Worm (Caenorhabditis elegans) whole organism, L1 larva: ENCODE data around the gene F48E8.4.

Experiments used
- C04F5.9 ChIP-seq: sonication (generic microtip); optimal IDR thresholded peaks from 2 replicates; lab custom pipeline; 2016; ENCODE audit warnings: missing genetic modification characterization, missing compliant biosample characterization
- F16B12.6 ChIP-seq: fragments of 150-350 bp; optimal IDR thresholded peaks from 2 replicates; lab custom pipeline; 2014; ENCODE audit warnings: missing biosample characterization, missing genetic modification characterization
- Y116A8C.19 ChIP-seq: sonication (generic microtip); optimal IDR thresholded peaks from 2 replicates; lab custom pipeline; 2016; ENCODE audit warnings: missing compliant biosample characterization, missing genetic modification characterization, borderline replicate concordance
- aly-2 ChIP-seq: fragments of 150-350 bp; optimal IDR thresholded peaks from 2 replicates; lab custom pipeline; 2014; ENCODE audit warnings: missing biosample characterization, missing genetic modification characterization
- ceh-63 ChIP-seq: fragments of 200-800 bp; sonication (Bioruptor generic); optimal IDR thresholded peaks from 2 replicates; lab custom pipeline; 2018; ENCODE audit warnings: mild to moderate bottlenecking, missing genetic modification characterization, missing compliant biosample characterization
- ceh-8 ChIP-seq: fragments of 200-800 bp; sonication (Bioruptor generic); optimal IDR thresholded peaks from 2 replicates; lab custom pipeline; 2018; ENCODE audit warnings: mild to moderate bottlenecking, missing genetic modification characterization, moderate library complexity, missing compliant biosample characterization
- dsc-1 ChIP-seq: sonication (generic microtip); optimal IDR thresholded peaks from 2 replicates; lab custom pipeline; 2016; ENCODE audit warnings: mild to moderate bottlenecking, missing genetic modification characterization, missing compliant biosample characterization
- efl-1 ChIP-seq, 4 experiments: fragments of 150-350 bp; optimal IDR thresholded peaks in 3 of 4; peaks in 1 of 4; 1 replicate in 1 of 4; 2 replicates in 3 of 4; lab custom pipeline; 2014; ENCODE audit warnings: missing biosample characterization in 2 of 4, missing genetic modification characterization in 2 of 4, missing genetic modification reagents in 2 of 4
- efl-3 ChIP-seq: fragments of 200-800 bp; sonication (Bioruptor generic); optimal IDR thresholded peaks from 2 replicates; lab custom pipeline; 2018; ENCODE audit warnings: mild to moderate bottlenecking, missing genetic modification characterization, missing compliant biosample characterization
- elt-2 ChIP-seq: sonication (generic microtip); optimal IDR thresholded peaks from 2 replicates; lab custom pipeline; 2016; ENCODE audit warnings: missing genetic modification characterization, mild to moderate bottlenecking, inconsistent platforms, missing compliant biosample characterization, missing genetic modification reagents
- elt-3 ChIP-seq, 6 experiments: fragments of 150-350 bp in 1 of 6; sonication (generic microtip); optimal IDR thresholded peaks; 2 replicates each; lab custom pipeline; 2017 to 2018; ENCODE audit warnings: missing biosample characterization in 6 of 6, missing genetic modification characterization in 6 of 6, inconsistent platforms in 1 of 6
- ets-5 ChIP-seq: fragments of 200-800 bp; sonication (Bioruptor generic); IDR thresholded peaks from 2 replicates; pipeline ENCODE4 v1.3.6; 2022; ENCODE audit warnings: missing genetic modification characterization, missing compliant biosample characterization
- fkh-4 ChIP-seq: sonication (generic microtip); optimal IDR thresholded peaks from 2 replicates; lab custom pipeline; 2016; ENCODE audit warnings: missing compliant biosample characterization, missing genetic modification characterization, borderline replicate concordance
- fos-1 ChIP-seq: fragments of 150-350 bp; optimal IDR thresholded peaks from 2 replicates; lab custom pipeline; 2014; ENCODE audit warnings: missing biosample characterization, missing genetic modification characterization
- grh-1 ChIP-seq: fragments of 200-800 bp; sonication (Bioruptor generic); IDR thresholded peaks from 2 replicates; pipeline ENCODE4 v1.3.6; 2022; ENCODE audit warnings: missing genetic modification reagents, missing genetic modification characterization, missing compliant biosample characterization
- hlh-4 ChIP-seq: sonication (generic microtip); optimal IDR thresholded peaks from 2 replicates; lab custom pipeline; 2016; ENCODE audit warnings: mild to moderate bottlenecking, missing genetic modification characterization, missing compliant biosample characterization
- hpl-2 ChIP-seq: fragments of 150-350 bp; optimal IDR thresholded peaks from 2 replicates; lab custom pipeline; 2014; ENCODE audit warnings: missing biosample characterization, missing genetic modification reagents, missing genetic modification characterization
- irx-1 ChIP-seq: sonication (generic microtip); optimal IDR thresholded peaks from 2 replicates; lab custom pipeline; 2016; ENCODE audit warnings: missing genetic modification characterization, missing compliant biosample characterization
- isw-1 ChIP-seq: fragments of 200-800 bp; sonication (Bioruptor generic); IDR thresholded peaks from 2 replicates; pipeline ENCODE4 v1.3.6; 2022; ENCODE audit warnings: missing genetic modification characterization, missing compliant biosample characterization
- jun-1 ChIP-seq: fragments of 150-350 bp; optimal IDR thresholded peaks from 2 replicates; lab custom pipeline; 2014; ENCODE audit warnings: missing biosample characterization, missing genetic modification reagents, missing genetic modification characterization
- lin-13 ChIP-seq: fragments of 150-350 bp; optimal IDR thresholded peaks from 2 replicates; lab custom pipeline; 2014; ENCODE audit warnings: missing biosample characterization, missing genetic modification reagents, missing genetic modification characterization
- lin-14 ChIP-seq: fragments of 200-800 bp; sonication (Bioruptor generic); optimal IDR thresholded peaks from 2 replicates; lab custom pipeline; 2018; ENCODE audit warnings: mild to moderate bottlenecking, missing genetic modification characterization, moderate library complexity, missing compliant biosample characterization
- lin-35 ChIP-seq, 2 experiments: fragments of 150-350 bp; optimal IDR thresholded peaks; 2 replicates each; lab custom pipeline; 2014; ENCODE audit warnings: missing biosample characterization in 2 of 2, missing genetic modification characterization in 2 of 2, missing genetic modification reagents in 2 of 2
- lin-39 ChIP-seq: fragments of 150-350 bp; optimal IDR thresholded peaks from 2 replicates; lab custom pipeline; 2014; ENCODE audit warnings: missing biosample characterization, missing genetic modification reagents, missing genetic modification characterization
- lir-3 ChIP-seq: sonication (generic microtip); optimal IDR thresholded peaks from 2 replicates; lab custom pipeline; 2016; ENCODE audit warnings: mild to moderate bottlenecking, missing genetic modification characterization, moderate library complexity, missing compliant biosample characterization; ENCODE audit not compliant: poor library complexity
- lsy-2 ChIP-seq, 2 experiments: fragments of 150-350 bp; optimal IDR thresholded peaks; 2 replicates each; lab custom pipeline; 2014; ENCODE audit warnings: missing biosample characterization in 2 of 2, missing genetic modification characterization in 2 of 2
- mab-9 ChIP-seq: fragments of 200-800 bp; sonication (Bioruptor generic); IDR thresholded peaks from 2 replicates; pipeline ENCODE4 v1.3.6; 2022; ENCODE audit warnings: missing genetic modification reagents, missing genetic modification characterization, missing compliant biosample characterization
- mdl-1 ChIP-seq, 2 experiments: fragments of 150-350 bp; optimal IDR thresholded peaks; 2 replicates each; lab custom pipeline; 2014 to 2017; ENCODE audit warnings: missing biosample characterization in 2 of 2, missing genetic modification characterization in 2 of 2, inconsistent platforms in 1 of 2
- mef-2 ChIP-seq: fragments of 150-350 bp; optimal IDR thresholded peaks from 2 replicates; lab custom pipeline; 2014; ENCODE audit warnings: missing biosample characterization, missing genetic modification characterization
- mep-1 ChIP-seq: fragments of 150-350 bp; optimal IDR thresholded peaks from 2 replicates; lab custom pipeline; 2014; ENCODE audit warnings: missing biosample characterization, missing genetic modification characterization
- nhr-11 ChIP-seq: fragments of 150-350 bp; optimal IDR thresholded peaks from 2 replicates; lab custom pipeline; 2014; ENCODE audit warnings: missing biosample characterization, missing genetic modification characterization
- nhr-20 ChIP-seq: sonication (generic microtip); optimal IDR thresholded peaks from 2 replicates; lab custom pipeline; 2016; ENCODE audit warnings: mild to moderate bottlenecking, missing genetic modification characterization, missing compliant biosample characterization
- nhr-47 ChIP-seq: sonication (generic microtip); optimal IDR thresholded peaks from 2 replicates; lab custom pipeline; 2016; ENCODE audit warnings: mild to moderate bottlenecking, missing genetic modification characterization, moderate library complexity, missing compliant biosample characterization
- nhr-71 ChIP-seq: sonication (generic microtip); optimal IDR thresholded peaks from 2 replicates; lab custom pipeline; 2016; ENCODE audit warnings: mild to moderate bottlenecking, missing genetic modification characterization, moderate library complexity, missing compliant biosample characterization
- nhr-84 ChIP-seq: sonication (generic microtip); optimal IDR thresholded peaks from 2 replicates; lab custom pipeline; 2017; ENCODE audit warnings: missing biosample characterization, missing genetic modification characterization
- nhr-85 ChIP-seq: sonication (generic microtip); peaks from one replicate; lab custom pipeline; 2016; ENCODE audit warnings: missing genetic modification characterization, inconsistent platforms, missing compliant biosample characterization
- pqm-1 ChIP-seq: sonication (generic microtip); optimal IDR thresholded peaks from 3 replicates; lab custom pipeline; 2017; ENCODE audit warnings: missing biosample characterization, missing genetic modification characterization
- rnt-1 ChIP-seq: sonication (generic microtip); optimal IDR thresholded peaks from 2 replicates; lab custom pipeline; 2016; ENCODE audit warnings: mild to moderate bottlenecking, missing genetic modification characterization, moderate library complexity, missing compliant biosample characterization
- skn-1 ChIP-seq: fragments of 150-350 bp; optimal IDR thresholded peaks from 2 replicates; lab custom pipeline; 2014; ENCODE audit warnings: missing biosample characterization, missing genetic modification characterization
- snpc-4 ChIP-seq: fragments of 150-350 bp; optimal IDR thresholded peaks from 2 replicates; lab custom pipeline; 2014; ENCODE audit warnings: missing biosample characterization, missing genetic modification characterization
- sox-4 ChIP-seq: sonication (generic microtip); optimal IDR thresholded peaks from 2 replicates; lab custom pipeline; 2016; ENCODE audit warnings: missing genetic modification characterization, missing compliant biosample characterization
- sptf-1 ChIP-seq: fragments of 150-350 bp; optimal IDR thresholded peaks from 2 replicates; lab custom pipeline; 2014; ENCODE audit warnings: missing biosample characterization, missing genetic modification characterization
- sup-37 ChIP-seq: fragments of 200-800 bp; sonication (Bioruptor generic); optimal IDR thresholded peaks from 2 replicates; lab custom pipeline; 2018; ENCODE audit warnings: mild to moderate bottlenecking, missing genetic modification characterization, missing compliant biosample characterization
- swsn-7 ChIP-seq: sonication (generic microtip); optimal IDR thresholded peaks from 2 replicates; lab custom pipeline; 2016; ENCODE audit warnings: missing genetic modification characterization, missing compliant biosample characterization
- tbx-2 ChIP-seq: sonication (generic microtip); optimal IDR thresholded peaks from 2 replicates; lab custom pipeline; 2016; ENCODE audit warnings: missing genetic modification characterization, missing compliant biosample characterization
- unc-130 ChIP-seq: fragments of 150-350 bp; optimal IDR thresholded peaks from 2 replicates; lab custom pipeline; 2017; ENCODE audit warnings: missing biosample characterization, missing genetic modification characterization, inconsistent platforms
- unc-62 ChIP-seq: fragments of 150-350 bp; optimal IDR thresholded peaks from 2 replicates; lab custom pipeline; 2014; ENCODE audit warnings: missing biosample characterization, missing genetic modification reagents, missing genetic modification characterization
- unc-86 ChIP-seq: sonication (generic microtip); optimal IDR thresholded peaks from 2 replicates; lab custom pipeline; 2016; ENCODE audit warnings: missing genetic modification characterization, missing compliant biosample characterization
- ztf-4 ChIP-seq: fragments of 150-350 bp; optimal IDR thresholded peaks from 2 replicates; lab custom pipeline; 2014; ENCODE audit warnings: missing biosample characterization, missing genetic modification characterization

F48E8.4 gene

DNA sequence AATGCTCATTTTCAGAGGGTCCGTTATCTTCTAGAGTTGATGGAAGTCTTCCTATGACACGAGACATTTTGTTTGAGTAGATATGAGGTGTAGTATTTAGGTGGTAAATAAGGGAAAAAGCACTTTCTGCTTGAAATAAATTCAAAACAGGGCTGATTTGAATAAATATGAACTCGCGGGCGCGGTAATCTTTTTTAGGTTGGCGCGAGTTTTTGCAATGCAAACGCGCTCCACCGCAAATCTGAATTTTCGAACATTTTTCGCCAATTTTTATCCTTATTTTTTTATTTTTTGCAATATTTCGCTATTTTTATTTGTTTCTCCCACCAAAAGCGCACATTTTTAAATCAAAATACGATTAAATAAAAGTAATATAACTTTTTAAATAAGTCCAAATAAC lies 5.2 kb upstream of the F48E8.4 start, which contains the start of gene skpt-1 (continued):
- TF ChIP-seq hpl-2 (GFP tag; lab: Kevin White, UChicago), result no peak
- no peak for TF ChIP-seq nhr-11 (tag; lab: Kevin White, UChicago)
- no peak for TF ChIP-seq ztf-4 (tag; lab: Kevin White, UChicago)
- peak; percentile 49 for TF ChIP-seq F16B12.6 (tag; lab: Kevin White, UChicago)
- peak; percentile 33 for TF ChIP-seq nhr-47 (tag; lab: Kevin White, UChicago)
- TF ChIP-seq unc-86 (tag; lab: Kevin White, UChicago), result no peak
- TF ChIP-seq irx-1 (tag; lab: Kevin White, UChicago), result no peak
- no peak for TF ChIP-seq unc-130 (tag; lab: Kevin White, UChicago)
- no peak for TF ChIP-seq snpc-4
- no peak for TF ChIP-seq mep-1 (tag; lab: Kevin White, UChicago)
- TF ChIP-seq elt-3 (tag; optimal IDR thresholded peaks at IDR 0.05; lab: Kevin White, UChicago), result no peak
- TF ChIP-seq lin-13 (GFP tag; lab: Kevin White, UChicago), result no peak
- peak; percentile 11 for TF ChIP-seq nhr-20 (tag; lab: Kevin White, UChicago)
- TF ChIP-seq isw-1, result no peak
- peak; percentile 16 for TF ChIP-seq nhr-85
- TF ChIP-seq lin-39 (tag; lab: Kevin White, UChicago), result no peak
- peak; percentile 72 to 84 for TF ChIP-seq efl-1 (optimal IDR thresholded peaks at IDR 0.05; lab: Kevin White, UChicago)
- peak; percentile 87 to 99 for TF ChIP-seq efl-1 (GFP tag; optimal IDR thresholded peaks at IDR 0.05 in 1 of 2; lab: Kevin White, UChicago)
- TF ChIP-seq lin-35 (GFP tag; optimal IDR thresholded peaks at IDR 0.05; lab: Kevin White, UChicago), result peak; percentile 80 to 93
- no peak for TF ChIP-seq ceh-63 (GFP tag; lab: Kevin White, UChicago)
- TF ChIP-seq mdl-1 (tag; optimal IDR thresholded peaks at IDR 0.05; lab: Kevin White, UChicago), result no peak
- TF ChIP-seq efl-3 (GFP tag; lab: Kevin White, UChicago), result no peak
- no peak for TF ChIP-seq C04F5.9 (tag; lab: Kevin White, UChicago)
- peak; percentile 41 for TF ChIP-seq skn-1
- TF ChIP-seq elt-2, result no peak
- no peak for TF ChIP-seq sptf-1 (tag; lab: Kevin White, UChicago)
- TF ChIP-seq dsc-1, result no peak
- peak; percentile 17 for TF ChIP-seq rnt-1 (tag; lab: Kevin White, UChicago)
- no peak for TF ChIP-seq grh-1
- peak; percentile 36 for TF ChIP-seq nhr-71 (tag; lab: Kevin White, UChicago)
- no peak for TF ChIP-seq Y116A8C.19
- TF ChIP-seq tbx-2 (tag; lab: Kevin White, UChicago), result no peak
- no peak for TF ChIP-seq mab-9
- no peak for TF ChIP-seq fkh-4 (tag; lab: Kevin White, UChicago)
- TF ChIP-seq aly-2 (tag; lab: Kevin White, UChicago), result no peak
- no peak for TF ChIP-seq pqm-1
- no peak for TF ChIP-seq ets-5 (GFP tag; lab: Robert Waterston, UW)
- no peak for TF ChIP-seq ceh-8 (GFP tag; lab: Kevin White, UChicago)
- no peak for TF ChIP-seq hlh-4 (tag; lab: Kevin White, UChicago)

DNA sequence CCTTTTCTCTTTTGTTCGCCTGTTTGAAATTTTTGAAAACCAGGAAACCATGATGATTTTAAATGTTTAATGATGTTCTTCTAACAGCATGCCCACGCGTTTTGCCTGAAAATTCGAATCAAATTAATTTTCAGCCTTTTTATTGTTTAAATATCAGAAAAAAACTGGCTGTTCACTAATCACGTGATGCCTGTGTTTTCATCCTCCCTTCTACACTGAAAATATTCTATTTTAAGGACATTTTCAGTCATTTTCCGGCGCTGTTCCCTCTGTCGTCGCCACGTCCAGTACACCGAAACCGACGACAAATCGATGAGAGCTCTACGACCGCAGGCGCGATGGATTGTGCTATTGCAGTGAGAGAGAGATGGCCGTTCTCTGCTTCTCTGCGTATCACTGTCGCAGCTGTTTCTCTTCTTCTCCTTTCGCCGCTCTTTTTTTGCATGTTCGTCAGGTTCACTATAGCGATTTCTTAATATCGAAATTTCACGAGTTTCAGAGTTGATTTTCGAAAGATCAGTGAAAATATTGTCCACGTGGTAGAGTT lies 3.6 kb upstream of the F48E8.4 start, which contains the start of gene F48E8.8:
Gene F48E8.8, minus strand, starts transcription at position 51 of the 547 bp plus-strand sequence.
- no peak for TF ChIP-seq lin-13 (GFP tag; lab: Kevin White, UChicago)
- no peak for TF ChIP-seq fkh-4 (tag; lab: Kevin White, UChicago)
- no peak for TF ChIP-seq lir-3 (tag; lab: Kevin White, UChicago)
- TF ChIP-seq sox-4, result no peak
- no peak for TF ChIP-seq pqm-1
- TF ChIP-seq efl-3 (GFP tag; lab: Kevin White, UChicago), result no peak
- TF ChIP-seq skn-1, result peak; percentile 55
- TF ChIP-seq jun-1 (tag; lab: Kevin White, UChicago), result peak; percentile 3
- TF ChIP-seq lsy-2 (tag; optimal IDR thresholded peaks at IDR 0.05; lab: Kevin White, UChicago), result peak; percentile 73 to 85
- TF ChIP-seq ztf-4 (tag; lab: Kevin White, UChicago), result no peak
- peak; percentile 81 for TF ChIP-seq mab-9
- no peak for TF ChIP-seq grh-1
- peak; percentile 77 to 83 for TF ChIP-seq efl-1 (optimal IDR thresholded peaks at IDR 0.05; lab: Kevin White, UChicago)
- TF ChIP-seq efl-1 (GFP tag; optimal IDR thresholded peaks at IDR 0.05 in 1 of 2; lab: Kevin White, UChicago), result peak; percentile 65 to 96
- TF ChIP-seq ceh-8 (GFP tag; lab: Kevin White, UChicago), result no peak
- peak; percentile 56 for TF ChIP-seq swsn-7
- TF ChIP-seq lin-35 (GFP tag; optimal IDR thresholded peaks at IDR 0.05; lab: Kevin White, UChicago), result peak; percentile 65 to 69
- no peak for TF ChIP-seq fos-1 (tag; lab: Kevin White, UChicago)
- no peak for TF ChIP-seq unc-62 (GFP tag; lab: Kevin White, UChicago)
- TF ChIP-seq unc-86 (tag; lab: Kevin White, UChicago), result peak; percentile 15
- no peak for TF ChIP-seq aly-2 (tag; lab: Kevin White, UChicago)
- no peak for TF ChIP-seq irx-1 (tag; lab: Kevin White, UChicago)
- peak; percentile 80 for TF ChIP-seq lin-14
- TF ChIP-seq sup-37 (GFP tag; lab: Kevin White, UChicago), result no peak
- no peak for TF ChIP-seq nhr-84
- TF ChIP-seq mef-2 (tag; lab: Kevin White, UChicago), result no peak
- TF ChIP-seq nhr-71 (tag; lab: Kevin White, UChicago), result peak; percentile 74
